Worm (Caenorhabditis elegans): ENCODE results near the gene srh-295.

Gene srh-295

DNA sequence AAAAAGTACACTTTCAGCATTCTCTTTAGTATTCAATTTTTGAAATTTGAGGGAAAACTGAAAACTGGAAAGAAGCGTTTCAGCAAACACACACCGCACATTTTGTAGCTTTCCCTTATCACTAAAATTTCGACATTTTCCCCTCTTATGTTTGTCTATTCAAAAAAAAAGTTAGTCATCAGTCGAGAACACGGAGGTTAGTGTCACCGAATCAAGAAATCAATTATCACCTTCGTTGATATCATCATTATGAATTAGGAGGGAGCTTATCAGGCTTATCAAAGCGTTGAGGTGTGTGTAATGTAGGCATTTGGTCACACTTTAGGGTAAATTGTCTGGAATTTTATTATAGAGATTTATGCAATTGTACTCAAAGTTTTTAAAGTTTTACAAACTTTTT is 31.8 kb upstream of the srh-295 start, which contains the start of gene cpr-3:
Gene cpr-3 (minus strand): TSS at position 104 of the 400 bp plus-strand sequence.
- peak; percentile 75 for TF ChIP-seq skn-1 (tag; optimal IDR thresholded peaks at IDR 0.05)
- TF ChIP-seq gmeb-1 (tag; optimal IDR thresholded peaks at IDR 0.05) = peak; percentile 64
- no peak for TF ChIP-seq Y55F3AM.14 (GFP tag; optimal IDR thresholded peaks at IDR 0.05)
- TF ChIP-seq sem-4 (tag; optimal IDR thresholded peaks at IDR 0.05) = no peak
- peak; percentile 100 for TF ChIP-seq fos-1 (tag; optimal IDR thresholded peaks at IDR 0.05)
- peak; percentile 8 for TF ChIP-seq sma-3 (GFP tag; optimal IDR thresholded peaks at IDR 0.05)
- TF ChIP-seq crh-2 (tag; optimal IDR thresholded peaks at IDR 0.05) = peak; percentile 64

DNA sequence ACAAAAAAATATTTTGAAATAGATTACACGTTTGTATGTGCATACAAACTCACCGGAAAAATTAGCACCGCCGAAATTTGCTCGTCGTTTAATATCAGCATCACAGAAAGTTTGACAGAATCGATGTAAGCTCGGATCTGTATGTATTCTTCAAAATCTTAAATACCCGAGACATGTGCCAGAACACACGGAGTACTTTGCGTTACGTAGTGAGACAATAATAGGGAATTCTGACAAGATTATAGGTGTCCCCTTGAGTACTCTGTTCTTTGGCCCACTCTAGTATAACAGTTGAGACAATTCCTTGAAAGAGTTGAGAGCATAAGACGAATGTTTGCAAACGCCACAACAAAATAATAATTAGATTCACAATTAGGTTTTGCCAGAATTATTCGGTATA is 26.8 kb upstream of the srh-295 start, which contains the start of gene srx-48:
Gene srx-48 (minus strand): TSS at position 101 of the 400 bp plus-strand sequence.
- TF ChIP-seq blmp-1 (tag; optimal IDR thresholded peaks at IDR 0.05; ENCODE audit: insufficient read depth) (no peak), egl-27 (tag; optimal IDR thresholded peaks at IDR 0.05) (no peak), crh-2 (tag; optimal IDR thresholded peaks at IDR 0.05) (no peak), ama-1 (optimal IDR thresholded peaks at IDR 0.05) (no peak), mdl-1 (tag; optimal IDR thresholded peaks at IDR 0.05) (no peak), ceh-82 (tag; optimal IDR thresholded peaks at IDR 0.05) (no peak), peb-1 (tag; optimal IDR thresholded peaks at IDR 0.05) (no peak), lin-13 (GFP tag; optimal IDR thresholded peaks at IDR 0.05) (no peak), Y55F3AM.14 (GFP tag; optimal IDR thresholded peaks at IDR 0.05) (no peak), alr-1 (tag; optimal IDR thresholded peaks at IDR 0.05) (no peak), sem-4 (tag; optimal IDR thresholded peaks at IDR 0.05) (no peak), nhr-6 (tag; optimal IDR thresholded peaks at IDR 0.05) (no peak), nhr-10 (tag; optimal IDR thresholded peaks at IDR 0.05) (no peak), ZK546.5 (tag; optimal IDR thresholded peaks at IDR 0.05) (no peak), sma-3 (GFP tag; optimal IDR thresholded peaks at IDR 0.05) (no peak), elt-3 (tag; optimal IDR thresholded peaks at IDR 0.05) (no peak), dmd-4 (tag; optimal IDR thresholded peaks at IDR 0.05) (no peak), nhr-11 (tag; optimal IDR thresholded peaks at IDR 0.05) (no peak), sma-9 (GFP tag; optimal IDR thresholded peaks at IDR 0.05) (no peak), sma-9 (tag; optimal IDR thresholded peaks at IDR 0.05) (no peak), F13H6.1 (tag; optimal IDR thresholded peaks at IDR 0.05) (no peak)

DNA sequence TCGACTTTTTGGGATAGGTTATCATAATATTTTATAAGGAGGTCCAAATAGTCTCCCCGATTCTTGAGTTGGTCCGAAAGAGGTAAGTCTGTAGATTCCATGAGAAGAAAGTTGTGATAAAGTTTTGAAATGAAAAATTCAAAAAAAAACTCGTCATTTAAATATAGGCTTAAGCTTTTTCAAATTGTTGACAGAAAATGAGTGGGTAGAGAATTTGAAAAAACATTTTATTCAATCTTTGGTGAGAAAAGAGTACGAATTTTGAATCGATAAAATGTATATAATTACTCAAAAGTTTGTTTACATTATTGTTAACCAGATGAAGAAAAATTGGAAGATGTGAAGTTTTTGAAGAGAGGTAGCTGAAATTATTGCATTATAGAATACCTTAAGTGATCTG is 24.9 kb upstream of the srh-295 start, which contains the start of gene T26H8.5:
Gene T26H8.5 (minus strand): TSS at position 101 of the 400 bp plus-strand sequence.
- TF ChIP-seq fos-1 (tag; optimal IDR thresholded peaks at IDR 0.05) (no peak), Y55F3AM.14 (GFP tag; optimal IDR thresholded peaks at IDR 0.05) (no peak), elt-1 (tag; optimal IDR thresholded peaks at IDR 0.05) (no peak), unc-62 (GFP tag; optimal IDR thresholded peaks at IDR 0.05) (no peak)

- TF ChIP-seq C34F6.9 (tag; optimal IDR thresholded peaks at IDR 0.05) (no peak), elt-3 (tag; optimal IDR thresholded peaks at IDR 0.05) (no peak), unc-39 (tag; optimal IDR thresholded peaks at IDR 0.05) (no peak), sem-4 (tag; optimal IDR thresholded peaks at IDR 0.05) (no peak), zag-1 (tag; optimal IDR thresholded peaks at IDR 0.05) (no peak), nhr-10 (tag; optimal IDR thresholded peaks at IDR 0.05) (no peak), elt-1 (tag; optimal IDR thresholded peaks at IDR 0.05) (no peak), Y55F3AM.14 (GFP tag; optimal IDR thresholded peaks at IDR 0.05) (no peak), gmeb-1 (tag; optimal IDR thresholded peaks at IDR 0.05) (no peak), ceh-16 (tag; optimal IDR thresholded peaks at IDR 0.05) (no peak), nhr-25 (tag; optimal IDR thresholded peaks at IDR 0.05) (no peak), nhr-12 (tag; optimal IDR thresholded peaks at IDR 0.05) (no peak), lsy-2 (tag; optimal IDR thresholded peaks at IDR 0.05) (no peak), mbf-1 (tag; optimal IDR thresholded peaks at IDR 0.05) (no peak), fos-1 (tag; optimal IDR thresholded peaks at IDR 0.05) (no peak), unc-55 (GFP tag; optimal IDR thresholded peaks at IDR 0.05) (no peak), ztf-4 (tag; optimal IDR thresholded peaks at IDR 0.05) (no peak), mab-5 (tag; optimal IDR thresholded peaks at IDR 0.05) (no peak)
Measured at ce11 chrV:15306745-15307144, 23.7 kb upstream of the srh-295 start, which contains the start of gene T26H8.4. Gene T26H8.4, minus strand, starts transcription at chrV:15306845.

ce11 chrV:15309011-15309410 is 21.4 kb upstream of the srh-295 start, which contains the start of gene srz-10:
Gene srz-10, minus strand, starts transcription at chrV:15309098.
- no peak for TF ChIP-seq F13H6.1 (tag; optimal IDR thresholded peaks at IDR 0.05)
- TF ChIP-seq blmp-1 (tag; optimal IDR thresholded peaks at IDR 0.05; ENCODE audit: insufficient read depth) = no peak
- no peak for TF ChIP-seq ztf-4 (tag; optimal IDR thresholded peaks at IDR 0.05)
- TF ChIP-seq lsy-2 (tag; optimal IDR thresholded peaks at IDR 0.05) = no peak
- TF ChIP-seq sma-9 (GFP tag; optimal IDR thresholded peaks at IDR 0.05) = no peak
- TF ChIP-seq sma-9 (tag; optimal IDR thresholded peaks at IDR 0.05) = no peak
- no peak for TF ChIP-seq peb-1 (tag; optimal IDR thresholded peaks at IDR 0.05)
- no peak for TF ChIP-seq elt-1 (tag; optimal IDR thresholded peaks at IDR 0.05)
- TF ChIP-seq sem-4 (tag; optimal IDR thresholded peaks at IDR 0.05) = no peak
- TF ChIP-seq C34F6.9 (tag; optimal IDR thresholded peaks at IDR 0.05) = no peak
- TF ChIP-seq ZK546.5 (tag; optimal IDR thresholded peaks at IDR 0.05) = no peak
